Worm (Caenorhabditis elegans) whole organism, L1 larva: ENCODE measurements around the gene nlp-29.

Source experiments
- C04F5.9 ChIP-seq: sonication (generic microtip); optimal IDR thresholded peaks from 2 replicates; lab custom pipeline; 2016; ENCODE audit warnings: missing genetic modification characterization, missing compliant biosample characterization
- C34B4.2 ChIP-seq: sonication (generic microtip); optimal IDR thresholded peaks from 2 replicates; lab custom pipeline; 2017; ENCODE audit warnings: mild to moderate bottlenecking, missing genetic modification characterization, missing compliant biosample characterization
- aly-2 ChIP-seq: fragments of 150-350 bp; optimal IDR thresholded peaks from 2 replicates; lab custom pipeline; 2014; ENCODE audit warnings: missing biosample characterization, missing genetic modification characterization
- blmp-1 ChIP-seq: fragments of 150-350 bp; optimal IDR thresholded peaks from 2 replicates; lab custom pipeline; 2014; ENCODE audit warnings: missing biosample characterization, missing genetic modification characterization
- ceh-8 ChIP-seq: fragments of 200-800 bp; sonication (Bioruptor generic); optimal IDR thresholded peaks from 2 replicates; lab custom pipeline; 2018; ENCODE audit warnings: mild to moderate bottlenecking, missing genetic modification characterization, moderate library complexity, missing compliant biosample characterization
- ceh-82 ChIP-seq, 3 experiments: fragments of 150-350 bp in 1 of 3; sonication (generic microtip) in 2 of 3; optimal IDR thresholded peaks; 2 replicates each; lab custom pipeline; 2014 to 2017; ENCODE audit warnings: missing biosample characterization in 3 of 3, missing genetic modification characterization in 3 of 3
- efl-1 ChIP-seq, 4 experiments: fragments of 150-350 bp; optimal IDR thresholded peaks in 3 of 4; peaks in 1 of 4; 1 replicate in 1 of 4; 2 replicates in 3 of 4; lab custom pipeline; 2014; ENCODE audit warnings: missing biosample characterization in 2 of 4, missing genetic modification characterization in 2 of 4, missing genetic modification reagents in 2 of 4
- efl-3 ChIP-seq: fragments of 200-800 bp; sonication (Bioruptor generic); optimal IDR thresholded peaks from 2 replicates; lab custom pipeline; 2018; ENCODE audit warnings: mild to moderate bottlenecking, missing genetic modification characterization, missing compliant biosample characterization
- egl-27 ChIP-seq, 2 experiments: fragments of 150-350 bp in 1 of 2; sonication (generic microtip); optimal IDR thresholded peaks; 3 replicates each; lab custom pipeline; 2017 to 2018; ENCODE audit warnings: missing biosample characterization in 2 of 2, missing genetic modification characterization in 2 of 2, missing genetic modification reagents in 2 of 2
- elt-3 ChIP-seq, 6 experiments: fragments of 150-350 bp in 1 of 6; sonication (generic microtip); optimal IDR thresholded peaks; 2 replicates each; lab custom pipeline; 2017 to 2018; ENCODE audit warnings: missing biosample characterization in 6 of 6, missing genetic modification characterization in 6 of 6, inconsistent platforms in 1 of 6
- fkh-10 ChIP-seq: sonication (generic microtip); optimal IDR thresholded peaks from 2 replicates; lab custom pipeline; 2017; ENCODE audit warnings: missing biosample characterization, missing genetic modification reagents, missing genetic modification characterization
- fkh-4 ChIP-seq: sonication (generic microtip); optimal IDR thresholded peaks from 2 replicates; lab custom pipeline; 2016; ENCODE audit warnings: missing compliant biosample characterization, missing genetic modification characterization, borderline replicate concordance
- fkh-8 ChIP-seq: sonication (generic microtip); optimal IDR thresholded peaks from 2 replicates; lab custom pipeline; 2016; ENCODE audit warnings: mild to moderate bottlenecking, missing genetic modification characterization, missing compliant biosample characterization
- grh-1 ChIP-seq: fragments of 200-800 bp; sonication (Bioruptor generic); IDR thresholded peaks from 2 replicates; pipeline ENCODE4 v1.3.6; 2022; ENCODE audit warnings: missing genetic modification reagents, missing genetic modification characterization, missing compliant biosample characterization
- hlh-17 ChIP-seq: fragments of 200-800 bp; sonication (Bioruptor generic); optimal IDR thresholded peaks from 2 replicates; lab custom pipeline; 2018; ENCODE audit warnings: missing genetic modification characterization, mild to moderate bottlenecking, missing compliant biosample characterization, moderate library complexity, borderline replicate concordance
- hpl-2 ChIP-seq: fragments of 150-350 bp; optimal IDR thresholded peaks from 2 replicates; lab custom pipeline; 2014; ENCODE audit warnings: missing biosample characterization, missing genetic modification reagents, missing genetic modification characterization
- jun-1 ChIP-seq: fragments of 150-350 bp; optimal IDR thresholded peaks from 2 replicates; lab custom pipeline; 2014; ENCODE audit warnings: missing biosample characterization, missing genetic modification reagents, missing genetic modification characterization
- lin-14 ChIP-seq: fragments of 200-800 bp; sonication (Bioruptor generic); optimal IDR thresholded peaks from 2 replicates; lab custom pipeline; 2018; ENCODE audit warnings: mild to moderate bottlenecking, missing genetic modification characterization, moderate library complexity, missing compliant biosample characterization
- lir-3 ChIP-seq: sonication (generic microtip); optimal IDR thresholded peaks from 2 replicates; lab custom pipeline; 2016; ENCODE audit warnings: mild to moderate bottlenecking, missing genetic modification characterization, moderate library complexity, missing compliant biosample characterization; ENCODE audit not compliant: poor library complexity
- mdl-1 ChIP-seq, 2 experiments: fragments of 150-350 bp; optimal IDR thresholded peaks; 2 replicates each; lab custom pipeline; 2014 to 2017; ENCODE audit warnings: missing biosample characterization in 2 of 2, missing genetic modification characterization in 2 of 2, inconsistent platforms in 1 of 2
- nhr-20 ChIP-seq: sonication (generic microtip); optimal IDR thresholded peaks from 2 replicates; lab custom pipeline; 2016; ENCODE audit warnings: mild to moderate bottlenecking, missing genetic modification characterization, missing compliant biosample characterization
- nhr-28 ChIP-seq: fragments of 150-350 bp; optimal IDR thresholded peaks from 2 replicates; lab custom pipeline; 2014; ENCODE audit warnings: missing biosample characterization, missing genetic modification characterization
- nhr-47 ChIP-seq: sonication (generic microtip); optimal IDR thresholded peaks from 2 replicates; lab custom pipeline; 2016; ENCODE audit warnings: mild to moderate bottlenecking, missing genetic modification characterization, moderate library complexity, missing compliant biosample characterization
- nhr-84 ChIP-seq: sonication (generic microtip); optimal IDR thresholded peaks from 2 replicates; lab custom pipeline; 2017; ENCODE audit warnings: missing biosample characterization, missing genetic modification characterization
- pax-3 ChIP-seq: fragments of 200-800 bp; sonication (Bioruptor generic); optimal IDR thresholded peaks from 2 replicates; lab custom pipeline; 2018; ENCODE audit warnings: mild to moderate bottlenecking, missing genetic modification characterization, moderate library complexity, missing compliant biosample characterization
- rnt-1 ChIP-seq: sonication (generic microtip); optimal IDR thresholded peaks from 2 replicates; lab custom pipeline; 2016; ENCODE audit warnings: mild to moderate bottlenecking, missing genetic modification characterization, moderate library complexity, missing compliant biosample characterization
- skn-1 ChIP-seq: fragments of 150-350 bp; optimal IDR thresholded peaks from 2 replicates; lab custom pipeline; 2014; ENCODE audit warnings: missing biosample characterization, missing genetic modification characterization
- snpc-4 ChIP-seq: fragments of 150-350 bp; optimal IDR thresholded peaks from 2 replicates; lab custom pipeline; 2014; ENCODE audit warnings: missing biosample characterization, missing genetic modification characterization
- snu-23 ChIP-seq: sonication (generic microtip); optimal IDR thresholded peaks from 2 replicates; lab custom pipeline; 2016; ENCODE audit warnings: missing genetic modification characterization, missing compliant biosample characterization
- sox-4 ChIP-seq: sonication (generic microtip); optimal IDR thresholded peaks from 2 replicates; lab custom pipeline; 2016; ENCODE audit warnings: missing genetic modification characterization, missing compliant biosample characterization
- sptf-1 ChIP-seq: fragments of 150-350 bp; optimal IDR thresholded peaks from 2 replicates; lab custom pipeline; 2014; ENCODE audit warnings: missing biosample characterization, missing genetic modification characterization
- sup-37 ChIP-seq: fragments of 200-800 bp; sonication (Bioruptor generic); optimal IDR thresholded peaks from 2 replicates; lab custom pipeline; 2018; ENCODE audit warnings: mild to moderate bottlenecking, missing genetic modification characterization, missing compliant biosample characterization
- swsn-7 ChIP-seq: sonication (generic microtip); optimal IDR thresholded peaks from 2 replicates; lab custom pipeline; 2016; ENCODE audit warnings: missing genetic modification characterization, missing compliant biosample characterization
- unc-30 ChIP-seq: sonication (generic microtip); optimal IDR thresholded peaks from 2 replicates; lab custom pipeline; 2017; ENCODE audit warnings: missing biosample characterization, missing genetic modification characterization
- unc-98 ChIP-seq: fragments of 200-800 bp; sonication (Bioruptor generic); IDR thresholded peaks from 2 replicates; pipeline ENCODE4 v1.3.6; 2022; ENCODE audit warnings: missing genetic modification characterization, missing compliant biosample characterization
- xbp-1 ChIP-seq: sonication (generic microtip); optimal IDR thresholded peaks from 2 replicates; lab custom pipeline; 2016; ENCODE audit warnings: missing genetic modification characterization, missing compliant biosample characterization
- zag-1 ChIP-seq: fragments of 150-350 bp; optimal IDR thresholded peaks from 2 replicates; lab custom pipeline; 2014; ENCODE audit warnings: missing biosample characterization, missing genetic modification characterization
- ztf-11 ChIP-seq, 2 experiments: sonication (generic microtip); optimal IDR thresholded peaks; 2 replicates each; lab custom pipeline; 2016 to 2017; ENCODE audit warnings: missing genetic modification characterization in 2 of 2, missing biosample characterization in 1 of 2, missing compliant biosample characterization in 1 of 2
- ztf-4 ChIP-seq: fragments of 150-350 bp; optimal IDR thresholded peaks from 2 replicates; lab custom pipeline; 2014; ENCODE audit warnings: missing biosample characterization, missing genetic modification characterization

Gene nlp-29

DNA sequence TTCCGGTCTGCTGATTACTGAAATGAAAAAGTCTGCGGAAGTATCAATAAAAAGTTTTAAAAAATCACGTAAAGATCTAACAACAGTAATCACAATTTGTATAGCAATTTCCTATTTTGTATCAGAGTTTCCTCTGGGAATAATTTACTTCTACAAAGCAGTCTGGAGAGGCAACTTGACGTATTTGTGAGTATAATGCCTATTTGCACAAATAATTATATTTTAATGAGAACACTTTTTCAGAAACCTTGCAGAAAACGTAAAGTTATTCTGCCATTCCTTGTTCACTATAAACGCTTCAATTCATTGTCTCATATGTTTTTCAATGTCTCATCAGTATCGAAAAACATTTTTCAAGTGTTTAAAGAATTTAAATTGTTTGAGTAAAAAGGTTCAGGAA lies 34.4 kb downstream of the nlp-29 start:
- TF ChIP-seq efl-1 (optimal IDR thresholded peaks at IDR 0.05; lab: Kevin White, UChicago): no peak
- TF ChIP-seq efl-1 (GFP tag; optimal IDR thresholded peaks at IDR 0.05 in 1 of 2; lab: Kevin White, UChicago): peak in 1 of 2 experiments; percentile 62
- no peak for TF ChIP-seq hlh-17 (GFP tag; lab: Kevin White, UChicago)

DNA sequence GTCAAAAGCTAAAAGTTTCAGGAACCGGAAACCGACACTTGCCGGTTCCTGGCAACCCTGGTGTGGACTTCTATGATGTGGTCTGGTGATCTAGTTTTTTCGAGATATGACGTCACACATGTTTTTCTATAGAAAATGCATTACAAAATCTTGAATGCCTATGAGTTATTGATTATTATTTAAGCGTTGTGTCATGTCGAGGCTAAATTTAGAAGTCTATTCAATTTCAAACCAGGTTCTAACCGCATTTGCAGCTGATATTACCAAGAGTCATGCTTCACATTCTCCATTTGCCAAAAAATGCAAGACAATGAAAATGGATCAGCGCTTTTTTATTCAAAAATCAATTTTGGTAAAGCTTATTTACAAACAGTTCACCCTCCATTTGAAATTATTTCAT lies 35.0 kb downstream of the nlp-29 start, which contains the start of gene K09D9.3:
K09D9.3 (plus strand) TSS at position 301 of the 400 bp plus-strand sequence.
- TF ChIP-seq blmp-1 (tag; lab: Kevin White, UChicago) (no peak), nhr-84 (tag; lab: Kevin White, UChicago) (no peak), xbp-1 (tag; lab: Kevin White, UChicago) (no peak), hpl-2 (GFP tag; lab: Kevin White, UChicago) (no peak), pax-3 (tag; lab: Kevin White, UChicago) (no peak), skn-1 (tag; lab: Kevin White, UChicago) (no peak), efl-3 (no peak), jun-1 (tag; lab: Kevin White, UChicago) (no peak), sptf-1 (tag; lab: Kevin White, UChicago) (no peak), elt-3 (tag; optimal IDR thresholded peaks at IDR 0.05; lab: Kevin White, UChicago) (no peak), zag-1 (tag; lab: Kevin White, UChicago) (no peak), C04F5.9 (tag; lab: Kevin White, UChicago) (no peak)
- TF ChIP-seq, all 84 proteins: peak for 0

- no peak for TF ChIP-seq nhr-47 (tag; lab: Kevin White, UChicago)
- no peak for TF ChIP-seq nhr-28 (tag; lab: Kevin White, UChicago)
- no peak for TF ChIP-seq zag-1 (tag; lab: Kevin White, UChicago)
- no peak for TF ChIP-seq mdl-1 (tag; optimal IDR thresholded peaks at IDR 0.05; lab: Kevin White, UChicago)
- TF ChIP-seq nhr-20 (tag; lab: Kevin White, UChicago): no peak
- TF ChIP-seq ztf-4 (tag; lab: Kevin White, UChicago): no peak
- TF ChIP-seq sup-37: no peak
- TF ChIP-seq hpl-2 (GFP tag; lab: Kevin White, UChicago): no peak
- no peak for TF ChIP-seq egl-27 (tag; optimal IDR thresholded peaks at IDR 0.05; lab: Kevin White, UChicago)
- TF ChIP-seq, all 84 proteins: peak for 0
These were observed 37.6 kb downstream of the nlp-29 start, which contains the start of gene K09D9.14 for ce11 chrV:4021776-4022175. Gene K09D9.14 (minus strand): TSS chrV:4021876.

ce11 chrV:4022309-4022708 lies 38.1 kb downstream of the nlp-29 start, which contains the start of gene cyp-35A3:
Gene cyp-35A3 (plus strand): TSS chrV:4022609.
- TF ChIP-seq snpc-4 (tag; lab: Kevin White, UChicago): no peak
- no peak for TF ChIP-seq unc-30
- TF ChIP-seq efl-1 (optimal IDR thresholded peaks at IDR 0.05; lab: Kevin White, UChicago): no peak
- no peak for TF ChIP-seq efl-1 (GFP tag; optimal IDR thresholded peaks at IDR 0.05 in 1 of 2; lab: Kevin White, UChicago)
- TF ChIP-seq lin-14 (GFP tag; lab: Kevin White, UChicago): no peak
- no peak for TF ChIP-seq ceh-82 (tag; optimal IDR thresholded peaks at IDR 0.05; lab: Kevin White, UChicago)
- TF ChIP-seq C34B4.2 (tag; lab: Kevin White, UChicago): no peak
- TF ChIP-seq snu-23 (GFP tag; lab: Kevin White, UChicago): no peak
- no peak for TF ChIP-seq swsn-7 (tag; lab: Kevin White, UChicago)
- no peak for TF ChIP-seq ceh-8 (GFP tag; lab: Kevin White, UChicago)
- TF ChIP-seq unc-98 (GFP tag; lab: Robert Waterston, UW): no peak
- no peak for TF ChIP-seq rnt-1 (tag; lab: Kevin White, UChicago)
- no peak for TF ChIP-seq fkh-10 (GFP tag; lab: Kevin White, UChicago)
- no peak for TF ChIP-seq fkh-8 (tag; lab: Kevin White, UChicago)
- no peak for TF ChIP-seq sup-37
- TF ChIP-seq lir-3 (tag; lab: Kevin White, UChicago): no peak
- TF ChIP-seq sox-4: no peak
- TF ChIP-seq aly-2 (tag; lab: Kevin White, UChicago): no peak
- no peak for TF ChIP-seq grh-1 (GFP tag; lab: Robert Waterston, UW)
- no peak for TF ChIP-seq fkh-4 (tag; lab: Kevin White, UChicago)
- TF ChIP-seq ztf-11 (tag; optimal IDR thresholded peaks at IDR 0.05; lab: Kevin White, UChicago): no peak
- TF ChIP-seq, all 84 proteins: peak for 0
